Fruit fly (Drosophila melanogaster) whole organism, adult: Measurements from ENCODE around the gene CG14005.

Source experiments
- CG11617 ChIP-seq: fragments of 200-800 bp; sonication (Bioruptor generic); optimal IDR thresholded peaks from 2 replicates; lab custom pipeline; 2017; ENCODE audit warnings: mild to moderate bottlenecking, missing biosample characterization, missing genetic modification reagents, missing genetic modification characterization
- CG12768 ChIP-seq: fragments of 200-800 bp; sonication (Bioruptor generic); optimal IDR thresholded peaks from 2 replicates; lab custom pipeline; 2017; ENCODE audit warnings: missing biosample characterization, missing genetic modification characterization, mild to moderate bottlenecking, moderate library complexity, missing genetic modification reagents
- CG14711 ChIP-seq: fragments of 200-800 bp; sonication (Bioruptor generic); optimal IDR thresholded peaks from 2 replicates; lab custom pipeline; 2018; ENCODE audit warnings: missing biosample characterization, mild to moderate bottlenecking, missing genetic modification characterization, moderate library complexity
- CG1620 ChIP-seq: fragments of 200-800 bp; sonication (Bioruptor generic); optimal IDR thresholded peaks from 2 replicates; lab custom pipeline; 2016; ENCODE audit warnings: missing biosample characterization, missing genetic modification characterization
- CG33017 ChIP-seq: fragments of 200-800 bp; sonication (Bioruptor generic); optimal IDR thresholded peaks from 2 replicates; lab custom pipeline; 2018; ENCODE audit warnings: missing biosample characterization, mild to moderate bottlenecking, missing genetic modification characterization, moderate library complexity
- CG5204 ChIP-seq: fragments of 200-800 bp; sonication (Bioruptor generic); optimal IDR thresholded peaks from 2 replicates; lab custom pipeline; 2016; ENCODE audit warnings: missing biosample characterization, missing genetic modification characterization
- CG7045 ChIP-seq: fragments of 200-800 bp; sonication (Bioruptor generic); optimal IDR thresholded peaks from 2 replicates; lab custom pipeline; 2017; ENCODE audit warnings: missing biosample characterization, mild to moderate bottlenecking, missing genetic modification characterization
- CG7101 ChIP-seq: fragments of 200-800 bp; sonication (Bioruptor generic); optimal IDR thresholded peaks from 2 replicates; lab custom pipeline; 2018; ENCODE audit warnings: missing biosample characterization, mild to moderate bottlenecking, missing genetic modification characterization, moderate library complexity
- Clk ChIP-seq: fragments of 200-800 bp; sonication (Bioruptor generic); optimal IDR thresholded peaks from 2 replicates; lab custom pipeline; 2017; ENCODE audit warnings: missing biosample characterization, missing genetic modification characterization
- Crg-1 ChIP-seq: fragments of 200-800 bp; sonication (Bioruptor generic); optimal IDR thresholded peaks from 2 replicates; lab custom pipeline; 2016; ENCODE audit warnings: missing biosample characterization, missing genetic modification characterization
- Hr96 ChIP-seq: fragments of 200-800 bp; sonication (Bioruptor generic); optimal IDR thresholded peaks from 2 replicates; lab custom pipeline; 2016; ENCODE audit warnings: missing biosample characterization, missing genetic modification characterization
- Mnt ChIP-seq: fragments of 200-800 bp; sonication (Bioruptor generic); optimal IDR thresholded peaks from 2 replicates; lab custom pipeline; 2016; ENCODE audit warnings: missing biosample characterization, mild to moderate bottlenecking, missing genetic modification characterization
- bab1 ChIP-seq: fragments of 200-800 bp; sonication (Bioruptor generic); optimal IDR thresholded peaks from 3 replicates; lab custom pipeline; 2019; ENCODE audit warnings: missing biosample characterization, mild to moderate bottlenecking, missing genetic modification characterization, moderate library complexity
- cic ChIP-seq: fragments of 200-800 bp; sonication (Bioruptor generic); optimal IDR thresholded peaks from 2 replicates; lab custom pipeline; 2017; ENCODE audit warnings: missing biosample characterization, mild to moderate bottlenecking, missing genetic modification characterization, moderate library complexity
- cnc ChIP-seq, 2 experiments: fragments of >200 bp; optimal IDR thresholded peaks; 2 replicates each; lab custom pipeline; 2017
- kay ChIP-seq: fragments of 200-800 bp; sonication (Bioruptor generic); peaks from one replicate; lab custom pipeline; 2016; ENCODE audit warnings: missing biosample characterization, missing genetic modification characterization, borderline replicate concordance
- ovo ChIP-seq: fragments of 200-800 bp; sonication (Bioruptor generic); optimal IDR thresholded peaks from 2 replicates; lab custom pipeline; 2016; ENCODE audit warnings: missing biosample characterization, missing genetic modification characterization
- pad ChIP-seq: fragments of 200-800 bp; sonication (Bioruptor generic); optimal IDR thresholded peaks from 3 replicates; lab custom pipeline; 2017; ENCODE audit warnings: missing biosample characterization, missing genetic modification characterization, mild to moderate bottlenecking, moderate library complexity, missing genetic modification reagents
- tj ChIP-seq: fragments of 200-800 bp; sonication (Bioruptor generic); optimal IDR thresholded peaks from 3 replicates; lab custom pipeline; 2017; ENCODE audit warnings: missing biosample characterization, mild to moderate bottlenecking, missing genetic modification characterization, moderate library complexity
- toe ChIP-seq: fragments of 200-800 bp; sonication (Bioruptor generic); optimal IDR thresholded peaks from 2 replicates; lab custom pipeline; 2016; ENCODE audit warnings: missing biosample characterization, missing genetic modification characterization

Gene CG14005

DNA sequence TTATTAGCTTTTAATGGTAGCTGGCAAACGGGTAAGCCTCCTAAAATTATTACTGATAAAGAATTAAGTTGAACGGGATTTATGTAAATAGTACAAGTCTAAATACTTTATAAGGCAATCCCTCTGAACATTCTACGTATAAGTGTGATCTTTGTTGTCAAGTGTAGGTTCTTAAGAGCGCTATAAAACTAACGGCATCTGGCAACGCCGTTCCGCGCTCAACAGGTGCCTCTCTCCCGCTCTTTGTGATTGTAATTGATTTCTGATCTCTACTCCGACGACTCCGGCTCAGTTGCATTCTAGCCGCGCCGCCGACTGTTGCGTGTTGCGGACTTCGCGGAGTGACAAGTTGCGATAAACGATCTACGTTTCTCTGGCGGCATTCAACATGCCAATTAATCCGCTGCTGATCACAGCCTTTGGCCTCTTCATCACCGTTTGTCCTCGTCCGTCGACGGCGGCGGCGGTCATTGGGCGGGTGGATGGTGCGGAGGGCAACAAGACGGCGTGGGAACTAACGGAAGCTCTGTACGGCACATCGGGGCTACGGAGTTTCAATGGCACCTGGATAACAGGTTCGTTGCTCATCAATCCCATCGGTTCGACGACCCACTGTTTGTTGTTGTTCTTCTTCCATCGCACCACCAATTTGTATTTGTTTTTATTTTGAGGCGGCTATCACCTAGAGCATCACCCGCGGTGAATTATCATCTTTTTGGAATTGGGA, 3.5 kb upstream of the CG14005 start, which contains the start of gene CG11034:
CG11034 (plus strand) TSS at position 305 of the 727 bp plus-strand sequence.
- TF ChIP-seq Clk (GFP tag; lab: Kevin White, UChicago) (no peak), Mnt (peak; percentile 21), Hr96 (GFP tag; lab: Kevin White, UChicago) (peak; percentile 11), bab1 (GFP tag; lab: Kevin White, UChicago) (peak; percentile 17)

DNA sequence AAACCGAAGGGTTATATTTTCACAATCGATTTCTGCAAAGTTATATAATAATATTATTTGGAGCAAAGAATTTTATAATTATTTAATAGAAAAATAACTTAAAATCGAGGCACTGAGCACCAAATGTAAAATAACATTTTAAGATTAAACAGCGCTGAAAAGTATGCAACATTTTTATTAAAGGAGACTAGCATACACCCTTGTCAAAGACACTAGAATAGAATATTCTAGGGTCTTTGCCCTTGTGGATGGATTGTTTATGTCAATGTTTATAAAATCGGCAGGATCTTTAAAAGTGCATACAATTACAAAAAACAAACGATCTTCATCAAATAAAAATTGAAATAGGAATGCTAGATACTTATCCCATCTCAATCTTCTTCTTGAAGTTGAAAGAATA, 2.3 kb upstream of the CG14005 start:
- TF ChIP-seq CG7101 (no peak), Clk (GFP tag; lab: Kevin White, UChicago) (no peak), CG14711 (tag; lab: Kevin White, UChicago) (no peak), Crg-1 (GFP tag; lab: Kevin White, UChicago) (no peak), kay (GFP tag; lab: Kevin White, UChicago) (no peak), cnc (optimal IDR thresholded peaks at IDR 0.05; lab: Kevin White, UChicago) (no peak), pad (GFP tag; lab: Kevin White, UChicago) (no peak), Mnt (no peak)

DNA sequence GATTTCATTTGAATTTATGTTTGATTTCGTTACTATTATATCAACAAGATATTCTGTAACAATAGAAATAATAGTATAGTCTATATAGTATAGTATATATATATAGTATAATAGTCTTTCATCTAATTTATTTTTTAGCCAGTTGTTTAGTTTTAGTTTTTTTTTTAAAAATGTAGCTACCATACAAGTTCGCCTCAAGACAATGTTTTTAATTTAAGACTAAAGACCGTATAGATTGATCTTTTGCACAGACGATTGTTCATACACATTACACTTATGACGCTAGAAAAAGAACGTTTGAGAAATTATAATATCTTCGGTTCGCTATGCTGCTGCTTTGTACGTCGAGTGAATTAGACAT, 1.4 kb downstream of the CG14005 start:
- TF ChIP-seq Crg-1 (GFP tag; lab: Kevin White, UChicago) (no peak), Hr96 (GFP tag; lab: Kevin White, UChicago) (no peak)

dm6 chr2L:5799435-5800387, 2.1 kb downstream of the CG14005 start, which contains the start of gene CG9171:
CG9171 (minus strand) TSS chr2L:5800253.
- TF ChIP-seq tj (GFP tag; lab: Kevin White, UChicago) (peak; percentile 8), bab1 (GFP tag; lab: Kevin White, UChicago) (peak; percentile 61), CG12768 (peak; percentile 45), CG11617 (peak; percentile 35), cic (GFP tag; lab: Kevin White, UChicago) (no peak), Mnt (peak; percentile 80), pad (GFP tag; lab: Kevin White, UChicago) (peak; percentile 28), Hr96 (GFP tag; lab: Kevin White, UChicago) (no peak)

DNA sequence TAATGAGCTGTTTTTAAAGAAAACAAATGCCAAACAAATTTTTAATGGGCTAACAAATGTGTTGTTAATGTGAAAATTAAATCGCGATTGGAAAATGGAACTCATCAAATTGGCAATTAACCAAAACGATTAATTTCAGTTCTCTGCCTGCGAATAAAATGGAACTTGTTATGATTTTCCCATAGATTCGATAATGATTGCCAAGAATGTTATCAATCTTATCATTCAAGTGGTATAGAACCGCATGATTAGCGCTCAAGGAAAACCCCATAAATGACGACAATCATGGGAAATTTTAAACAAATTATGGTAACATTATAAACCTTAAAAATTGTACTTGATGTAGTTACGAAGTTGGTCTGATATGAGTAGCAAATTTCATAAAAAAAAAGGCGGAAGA, 3.1 kb downstream of the CG14005 start:
- TF ChIP-seq Clk (GFP tag; lab: Kevin White, UChicago) (no peak), CG7045 (GFP tag; lab: Kevin White, UChicago) (no peak), pad (GFP tag; lab: Kevin White, UChicago) (no peak), Mnt (no peak), cic (GFP tag; lab: Kevin White, UChicago) (no peak), tj (GFP tag; lab: Kevin White, UChicago) (no peak), CG12768 (no peak), CG14711 (tag; lab: Kevin White, UChicago) (no peak), CG11617 (no peak), CG7101 (no peak), CG5204 (no peak), cnc (optimal IDR thresholded peaks at IDR 0.05; lab: Kevin White, UChicago) (no peak)

- TF ChIP-seq CG7045 (GFP tag; lab: Kevin White, UChicago) (peak; percentile 70), Hr96 (GFP tag; lab: Kevin White, UChicago) (no peak), CG5204 (no peak), kay (GFP tag; lab: Kevin White, UChicago) (peak; percentile 96), ovo (GFP tag; lab: Kevin White, UChicago) (peak; percentile 52), CG11617 (peak; percentile 33), Mnt (peak; percentile 40), CG12768 (peak; percentile 52), cnc (optimal IDR thresholded peaks at IDR 0.05; lab: Kevin White, UChicago) (no peak), CG7101 (peak; percentile 80), CG14711 (tag; lab: Kevin White, UChicago) (peak; percentile 59), toe (GFP tag; lab: Kevin White, UChicago) (no peak), Clk (GFP tag; lab: Kevin White, UChicago) (no peak), CG1620 (GFP tag; lab: Kevin White, UChicago) (no peak), cic (GFP tag; lab: Kevin White, UChicago) (peak; percentile 33), CG33017 (tag; lab: Kevin White, UChicago) (peak; percentile 45), bab1 (GFP tag; lab: Kevin White, UChicago) (no peak), pad (GFP tag; lab: Kevin White, UChicago) (peak; percentile 47), Crg-1 (GFP tag; lab: Kevin White, UChicago) (peak; percentile 55), tj (GFP tag; lab: Kevin White, UChicago) (no peak)
Observed at dm6 chr2L:5797977-5798376, 3.8 kb downstream of the CG14005 start.
